Fruit fly (Drosophila melanogaster) whole organism, prepupa: ENCODE measurements around the gene CG6788.

Experiments used
- CG11762 ChIP-seq: fragments of 200-800 bp; sonication (Bioruptor generic); optimal IDR thresholded peaks from 3 replicates; lab custom pipeline; 2016; ENCODE audit warnings: missing biosample characterization, missing genetic modification characterization; ENCODE audit not compliant: insufficient read depth
- CG11902 ChIP-seq: fragments of 200-800 bp; sonication (Bioruptor generic); optimal IDR thresholded peaks from 3 replicates; lab custom pipeline; 2016; ENCODE audit warnings: missing biosample characterization, missing genetic modification characterization
- CG1621 ChIP-seq: fragments of 200-800 bp; sonication (Bioruptor generic); optimal IDR thresholded peaks from 3 replicates; lab custom pipeline; 2018; ENCODE audit warnings: missing biosample characterization, mild to moderate bottlenecking, missing genetic modification characterization
- CG31627 ChIP-seq: fragments of 200-800 bp; sonication (Bioruptor generic); optimal IDR thresholded peaks from 3 replicates; lab custom pipeline; 2016; ENCODE audit warnings: missing biosample characterization, missing genetic modification characterization
- CG34406 ChIP-seq: fragments of 200-800 bp; sonication (Bioruptor generic); optimal IDR thresholded peaks from 3 replicates; lab custom pipeline; 2016; ENCODE audit warnings: missing biosample characterization, missing genetic modification characterization
- CG6163 ChIP-seq: fragments of 200-800 bp; sonication (Bioruptor generic); IDR thresholded peaks from 3 replicates; pipeline ENCODE4 v1.3.6; 2022; ENCODE audit warnings: missing biosample characterization, missing genetic modification characterization
- CG6808 ChIP-seq: fragments of 200-800 bp; sonication (Bioruptor generic); optimal IDR thresholded peaks from 3 replicates; lab custom pipeline; 2017; ENCODE audit warnings: missing biosample characterization, missing genetic modification characterization, mild to moderate bottlenecking, moderate library complexity, missing genetic modification reagents
- Eip78C ChIP-seq: fragments of 200-800 bp; sonication (Bioruptor generic); peaks from one replicate; lab custom pipeline; 2016; ENCODE audit warnings: missing biosample characterization, missing genetic modification characterization
- Eip93F ChIP-seq: fragments of 200-800 bp; sonication (Bioruptor generic); optimal IDR thresholded peaks from 2 replicates; lab custom pipeline; 2016; ENCODE audit warnings: missing biosample characterization, mild to moderate bottlenecking, missing genetic modification characterization
- Hr4 ChIP-seq: fragments of 200-800 bp; sonication (Bioruptor generic); optimal IDR thresholded peaks from 3 replicates; lab custom pipeline; 2016; ENCODE audit warnings: missing biosample characterization, missing genetic modification characterization
- Met ChIP-seq: fragments of 200-800 bp; sonication (Bioruptor generic); optimal IDR thresholded peaks from 3 replicates; lab custom pipeline; 2016; ENCODE audit warnings: missing biosample characterization, missing genetic modification characterization
- Sox102F ChIP-seq: fragments of 200-800 bp; sonication (Bioruptor generic); optimal IDR thresholded peaks from 2 replicates; lab custom pipeline; 2016; ENCODE audit warnings: missing biosample characterization, mild to moderate bottlenecking, missing genetic modification characterization
- dsx ChIP-seq: fragments of 200-800 bp; optimal IDR thresholded peaks from 3 replicates; lab custom pipeline; 2019; ENCODE audit warnings: missing biosample characterization, mild to moderate bottlenecking, missing genetic modification characterization, moderate library complexity; ENCODE audit not compliant: poor library complexity, severe bottlenecking
- fd85E ChIP-seq: fragments of 200-800 bp; sonication (Bioruptor generic); optimal IDR thresholded peaks from 3 replicates; lab custom pipeline; 2016; ENCODE audit warnings: missing biosample characterization, missing genetic modification characterization
- lz ChIP-seq: fragments of 200-800 bp; sonication (Bioruptor generic); optimal IDR thresholded peaks from 3 replicates; lab custom pipeline; 2016; ENCODE audit warnings: missing biosample characterization, missing genetic modification characterization
- pdm3 ChIP-seq: fragments of 200-800 bp; sonication (Bioruptor generic); optimal IDR thresholded peaks from 3 replicates; lab custom pipeline; 2016; ENCODE audit warnings: missing biosample characterization, missing genetic modification characterization

The CG6788 gene

dm6 chrX:17917564-17918233 lies 29.7 kb downstream of the CG6788 start (continued):
- TF ChIP-seq CG6808 (peak; percentile 6), CG11762 (no peak), pdm3 (GFP tag; lab: Kevin White, UChicago) (peak; percentile 3), Eip78C (peak; percentile 62), Met (GFP tag; lab: Kevin White, UChicago) (no peak), Hr4 (peak; percentile 11), CG31627 (no peak), CG34406 (GFP tag; lab: Kevin White, UChicago) (peak; percentile 14), CG1621 (tag; lab: Kevin White, UChicago) (no peak)

- TF ChIP-seq dsx (no peak), fd85E (no peak), pdm3 (GFP tag; lab: Kevin White, UChicago) (no peak), CG11902 (no peak), Eip93F (no peak), CG6163 (GFP tag; lab: Robert Waterston, UW) (no peak), lz (no peak), Sox102F (GFP tag; lab: Kevin White, UChicago) (no peak)
Observed at dm6 chrX:17924034-17924433, 36.1 kb downstream of the CG6788 start.
